Fruit fly (Drosophila melanogaster) Kc167 (cell line): Measurements from ENCODE around the gene Mtch.

Experiments
- Myc ChIP-seq: fragments of >200 bp; optimal IDR thresholded peaks from 2 replicates; lab custom pipeline; 2017; ENCODE audit warnings: missing external identifiers
- Sin3A ChIP-seq: fragments of >200 bp; optimal IDR thresholded peaks from 2 replicates; lab custom pipeline; 2018; ENCODE audit warnings: missing external identifiers
- h ChIP-seq: fragments of >200 bp; optimal IDR thresholded peaks from 3 replicates; lab custom pipeline; 2018; ENCODE audit warnings: missing external identifiers
- insv ChIP-seq: fragments of >200 bp; optimal IDR thresholded peaks from 3 replicates; lab custom pipeline; 2018; ENCODE audit warnings: missing external identifiers
- psq ChIP-seq: fragments of >200 bp; optimal IDR thresholded peaks from 2 replicates; lab custom pipeline; 2017; ENCODE audit warnings: missing external identifiers
- ttk ChIP-seq: sonication (Bioruptor generic); optimal IDR thresholded peaks from 2 replicates; lab custom pipeline; 2017; ENCODE audit warnings: missing external identifiers

Mtch gene

dm6 chr3L:157674-158179, 26.7 kb upstream of the Mtch start:
- TF ChIP-seq ttk (lab: Kevin White, UChicago) (no peak), psq (lab: Kevin White, UChicago) (no peak), Sin3A (lab: Kevin White, UChicago) (no peak), h (lab: Kevin White, UChicago) (no peak), insv (lab: Kevin White, UChicago) (no peak), Myc (lab: Kevin White, UChicago) (no peak)

- TF ChIP-seq Myc (lab: Kevin White, UChicago) = no peak
- no peak for TF ChIP-seq psq (lab: Kevin White, UChicago)
- no peak for TF ChIP-seq ttk (lab: Kevin White, UChicago)
- no peak for TF ChIP-seq insv (lab: Kevin White, UChicago)
- TF ChIP-seq Sin3A (lab: Kevin White, UChicago) = no peak
- no peak for TF ChIP-seq h (lab: Kevin White, UChicago)
These were observed 24.9 kb upstream of the Mtch start for dm6 chr3L:159406-160084.

DNA sequence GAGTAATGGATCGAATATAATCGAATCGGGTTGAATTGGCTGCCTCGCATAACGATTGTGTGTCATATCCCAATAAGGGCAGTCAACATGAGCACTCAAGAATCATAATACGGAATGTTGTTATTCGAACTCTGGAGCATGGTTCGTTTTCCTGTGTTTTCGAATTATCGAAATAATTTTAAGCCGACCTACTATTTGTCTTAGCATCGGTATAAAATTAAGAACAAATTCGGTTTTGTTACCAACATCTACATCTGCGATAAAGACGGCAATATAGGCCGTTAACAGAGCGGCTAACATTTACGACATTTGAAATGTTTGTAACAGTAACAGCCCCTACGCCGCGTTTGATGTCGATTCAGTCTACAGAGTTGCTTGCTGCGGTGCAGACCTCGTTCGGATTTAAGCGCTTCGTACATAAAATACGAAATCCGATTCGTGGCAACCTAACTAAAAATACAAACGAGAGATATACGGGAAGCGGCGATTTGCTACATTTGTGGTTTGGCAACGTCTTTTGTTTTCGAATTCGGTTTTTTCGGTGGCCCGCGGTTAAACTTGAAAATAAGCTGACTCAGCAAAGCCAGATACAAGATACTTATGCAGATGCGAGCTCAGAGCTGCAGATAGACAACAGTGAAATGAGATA, 23.9 kb upstream of the Mtch start:
- TF ChIP-seq Sin3A (lab: Kevin White, UChicago) = no peak
- TF ChIP-seq Myc (lab: Kevin White, UChicago) = no peak
- TF ChIP-seq ttk (lab: Kevin White, UChicago) = no peak
- TF ChIP-seq h (lab: Kevin White, UChicago) = no peak
- TF ChIP-seq psq (lab: Kevin White, UChicago) = no peak
- no peak for TF ChIP-seq insv (lab: Kevin White, UChicago)

DNA sequence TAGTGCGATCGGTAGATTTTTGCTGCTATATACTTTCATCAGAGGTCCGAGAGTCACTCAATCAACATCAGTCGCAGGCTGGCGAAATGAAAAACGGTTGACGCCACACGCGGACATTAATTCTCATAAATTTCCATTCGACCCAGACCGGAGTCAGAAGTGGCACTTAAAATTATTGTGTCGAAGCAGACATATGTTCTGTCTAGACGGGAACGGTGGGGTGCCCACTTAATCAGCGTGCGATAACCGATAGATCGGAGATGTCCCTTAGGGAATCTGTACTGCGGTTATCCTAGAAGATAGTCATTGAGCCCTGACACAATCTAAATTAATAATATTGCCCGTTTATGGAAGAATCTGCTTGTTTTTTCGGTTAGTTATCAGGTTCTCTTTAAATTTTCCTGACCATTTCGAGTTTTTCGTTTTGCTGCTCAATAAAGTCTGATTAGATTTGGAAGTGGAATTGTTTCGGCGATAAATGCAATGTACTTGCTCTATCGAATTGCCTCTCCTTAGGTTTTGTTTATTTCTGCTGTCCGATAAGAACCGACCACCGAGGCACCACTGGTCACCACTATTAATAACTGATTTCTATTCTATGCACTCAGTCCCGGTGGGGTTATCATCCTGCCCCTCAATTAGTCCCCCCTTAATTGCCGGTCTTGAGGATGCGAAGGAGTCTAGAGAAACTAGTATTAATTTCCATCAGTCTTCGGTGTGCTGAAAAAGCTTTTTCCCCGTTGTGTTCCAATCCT, 22.4 kb upstream of the Mtch start:
- TF ChIP-seq Sin3A (lab: Kevin White, UChicago) (no peak), ttk (lab: Kevin White, UChicago) (no peak), Myc (lab: Kevin White, UChicago) (no peak), h (lab: Kevin White, UChicago) (no peak), psq (lab: Kevin White, UChicago) (no peak), insv (lab: Kevin White, UChicago) (no peak)

DNA sequence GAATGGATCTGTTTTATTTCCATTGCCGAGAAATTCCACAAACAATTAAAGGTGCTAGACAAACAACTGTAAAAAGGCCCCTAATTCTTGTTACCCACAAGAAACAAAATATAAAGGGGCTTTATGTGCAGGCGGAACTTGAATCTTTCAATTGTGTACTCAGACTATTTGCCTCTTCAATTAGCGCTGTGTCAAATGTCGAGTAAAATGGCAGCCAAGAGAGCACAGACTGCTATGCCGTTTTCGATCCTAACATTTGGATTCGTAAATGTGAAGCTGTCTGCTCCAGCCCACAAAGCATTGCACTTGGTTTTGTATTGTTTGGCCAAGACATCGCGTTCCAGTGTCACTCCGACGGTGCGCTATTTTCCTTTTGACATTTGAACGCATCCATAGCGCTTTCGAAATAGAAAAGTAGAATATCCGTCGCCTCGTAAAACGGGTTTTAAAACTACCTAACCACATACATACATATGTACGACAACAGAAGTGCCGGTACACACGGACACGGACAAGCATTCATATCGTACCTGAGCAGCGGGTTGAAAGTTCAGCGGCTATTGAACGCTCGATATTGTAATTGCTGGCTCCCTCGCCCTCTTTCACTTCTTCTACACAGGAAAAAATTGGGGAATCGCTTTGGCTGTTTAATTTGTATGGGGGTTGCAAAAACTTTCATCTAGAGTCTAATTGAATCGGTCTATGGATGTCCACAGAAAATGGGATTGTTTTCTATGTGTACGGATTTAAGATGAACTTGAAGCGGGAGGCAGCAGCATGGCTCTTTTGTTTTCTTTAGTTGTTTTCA, 18.2 kb upstream of the Mtch start:
- TF ChIP-seq psq (lab: Kevin White, UChicago) (no peak), Sin3A (lab: Kevin White, UChicago) (no peak), Myc (lab: Kevin White, UChicago) (no peak), h (lab: Kevin White, UChicago) (no peak), insv (lab: Kevin White, UChicago) (no peak), ttk (lab: Kevin White, UChicago) (no peak)

DNA sequence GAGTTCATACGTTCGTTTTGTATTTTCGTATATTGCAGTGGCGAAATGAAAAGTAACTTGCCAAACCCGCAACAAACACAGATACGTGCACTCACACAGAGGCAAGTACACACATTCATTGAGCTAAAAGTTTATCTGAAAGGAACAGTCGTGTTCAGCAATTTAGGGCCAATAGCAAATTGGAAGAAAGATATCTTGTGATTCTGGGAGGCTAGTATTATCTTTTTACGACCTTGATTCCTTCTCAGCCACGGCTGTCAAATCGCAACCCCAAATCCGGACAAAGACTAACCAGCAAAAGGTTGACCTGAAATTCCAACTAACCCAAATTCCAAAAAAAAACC, 17.7 kb upstream of the Mtch start:
- TF ChIP-seq insv (lab: Kevin White, UChicago) (no peak), h (lab: Kevin White, UChicago) (no peak), psq (lab: Kevin White, UChicago) (no peak), ttk (lab: Kevin White, UChicago) (no peak), Sin3A (lab: Kevin White, UChicago) (no peak), Myc (lab: Kevin White, UChicago) (no peak)

DNA sequence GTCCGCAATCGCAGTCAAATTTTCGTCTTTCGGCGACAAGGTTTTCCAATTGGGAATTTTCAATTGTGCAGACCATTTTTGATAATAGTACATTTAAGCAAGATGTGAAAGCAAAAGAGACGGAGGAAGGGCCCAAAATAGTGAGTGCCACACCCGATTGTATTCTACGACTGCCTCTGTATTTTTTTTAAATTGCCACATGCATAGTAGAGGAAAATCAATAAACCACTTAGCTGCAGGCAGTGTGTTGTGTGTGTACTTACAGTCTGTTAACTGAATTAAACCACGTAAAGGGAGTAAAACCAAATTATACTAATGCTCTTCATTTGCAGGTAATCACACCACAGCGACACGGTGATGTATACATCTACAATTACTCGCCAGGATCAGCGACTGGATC, 12.7 kb upstream of the Mtch start:
- TF ChIP-seq ttk (lab: Kevin White, UChicago) (no peak), h (lab: Kevin White, UChicago) (no peak), Sin3A (lab: Kevin White, UChicago) (no peak), insv (lab: Kevin White, UChicago) (no peak), Myc (lab: Kevin White, UChicago) (no peak), psq (lab: Kevin White, UChicago) (no peak)

DNA sequence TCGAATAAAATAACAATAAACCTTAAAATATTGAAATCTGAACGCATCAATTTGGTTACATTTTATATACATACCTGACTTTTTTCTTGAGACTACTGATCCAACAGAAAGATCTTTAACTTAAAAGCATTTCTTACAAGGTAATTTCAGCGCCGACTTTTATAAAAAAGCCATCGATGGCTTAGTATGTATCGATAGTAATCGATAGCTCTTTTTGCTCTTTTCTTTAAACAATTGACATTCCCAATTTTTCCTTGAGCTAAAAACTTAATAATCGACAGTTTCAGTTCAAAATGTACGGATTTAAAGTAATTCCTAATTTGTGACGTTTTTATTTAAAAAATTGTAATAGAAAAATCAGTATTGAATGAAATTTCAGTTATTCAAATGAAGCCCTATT, 9.9 kb upstream of the Mtch start:
- TF ChIP-seq Myc (lab: Kevin White, UChicago) = no peak
- no peak for TF ChIP-seq ttk (lab: Kevin White, UChicago)
- no peak for TF ChIP-seq h (lab: Kevin White, UChicago)
- TF ChIP-seq Sin3A (lab: Kevin White, UChicago) = no peak
- TF ChIP-seq insv (lab: Kevin White, UChicago) = no peak
- TF ChIP-seq psq (lab: Kevin White, UChicago) = no peak

- no peak for TF ChIP-seq h (lab: Kevin White, UChicago)
- TF ChIP-seq psq (lab: Kevin White, UChicago) = no peak
- no peak for TF ChIP-seq insv (lab: Kevin White, UChicago)
- no peak for TF ChIP-seq ttk (lab: Kevin White, UChicago)
- no peak for TF ChIP-seq Sin3A (lab: Kevin White, UChicago)
- no peak for TF ChIP-seq Myc (lab: Kevin White, UChicago)
These were observed 8.5 kb upstream of the Mtch start, which contains the start of gene CG7049 for dm6 chr3L:175949-176348. Gene CG7049 (minus strand): TSS chr3L:176228.

dm6 chr3L:177938-178337, 6.5 kb upstream of the Mtch start:
- no peak for TF ChIP-seq Myc (lab: Kevin White, UChicago)
- no peak for TF ChIP-seq insv (lab: Kevin White, UChicago)
- TF ChIP-seq ttk (lab: Kevin White, UChicago) = no peak
- TF ChIP-seq h (lab: Kevin White, UChicago) = no peak
